Worm (Caenorhabditis elegans) whole organism, late embryonic: ENCODE data around the gene clec-122.

Experiments
- C08G9.2 ChIP-seq: sonication (generic microtip); optimal IDR thresholded peaks from 2 replicates; lab custom pipeline; 2016; ENCODE audit warnings: mild to moderate bottlenecking, missing genetic modification characterization, moderate library complexity, missing compliant biosample characterization
- ceh-14 ChIP-seq: sonication (generic microtip); optimal IDR thresholded peaks from 2 replicates; lab custom pipeline; 2016; ENCODE audit warnings: missing genotype, missing genetic modification characterization, missing compliant biosample characterization
- ceh-22 ChIP-seq: sonication (generic microtip); optimal IDR thresholded peaks from 2 replicates; lab custom pipeline; 2017; ENCODE audit warnings: missing biosample characterization, missing genetic modification characterization
- ceh-24 ChIP-seq: sonication (generic microtip); optimal IDR thresholded peaks from 2 replicates; lab custom pipeline; 2016; ENCODE audit warnings: mild to moderate bottlenecking, missing genetic modification characterization, missing compliant biosample characterization
- ceh-30 ChIP-seq: fragments of 150-350 bp; optimal IDR thresholded peaks from 2 replicates; lab custom pipeline; 2014; ENCODE audit warnings: missing biosample characterization, missing genetic modification characterization
- ceh-48 ChIP-seq: sonication (generic microtip); optimal IDR thresholded peaks from 2 replicates; lab custom pipeline; 2016; ENCODE audit warnings: missing genetic modification characterization, inconsistent platforms, missing compliant biosample characterization
- ceh-9 ChIP-seq: sonication (generic microtip); optimal IDR thresholded peaks from 2 replicates; lab custom pipeline; 2016; ENCODE audit warnings: mild to moderate bottlenecking, missing genetic modification characterization, inconsistent platforms, missing compliant biosample characterization
- elt-2 ChIP-seq: sonication (generic microtip); optimal IDR thresholded peaks from 2 replicates; lab custom pipeline; 2016; ENCODE audit warnings: missing genetic modification reagents, missing genetic modification characterization, missing compliant biosample characterization
- fkh-10 ChIP-seq: fragments of 150-350 bp; optimal IDR thresholded peaks from 2 replicates; lab custom pipeline; 2014; ENCODE audit warnings: missing biosample characterization, missing genetic modification reagents, missing genetic modification characterization
- gmeb-2 ChIP-seq: sonication (generic microtip); optimal IDR thresholded peaks from 2 replicates; lab custom pipeline; 2016; ENCODE audit warnings: missing genetic modification characterization, inconsistent platforms, missing compliant biosample characterization
- hlh-15 ChIP-seq: sonication (generic microtip); optimal IDR thresholded peaks from 2 replicates; lab custom pipeline; 2016; ENCODE audit warnings: missing genetic modification characterization, missing compliant biosample characterization
- hlh-6 ChIP-seq: sonication (generic microtip); optimal IDR thresholded peaks from 2 replicates; lab custom pipeline; 2016; ENCODE audit warnings: missing genotype, missing genetic modification characterization, missing compliant biosample characterization
- nhr-11 ChIP-seq: fragments of 150-350 bp; optimal IDR thresholded peaks from 2 replicates; lab custom pipeline; 2014; ENCODE audit warnings: missing biosample characterization, missing genetic modification characterization
- nhr-232 ChIP-seq: sonication (generic microtip); optimal IDR thresholded peaks from 2 replicates; lab custom pipeline; 2016; ENCODE audit warnings: missing genetic modification characterization, missing compliant biosample characterization
- npax-4 ChIP-seq: sonication (generic microtip); optimal IDR thresholded peaks from 2 replicates; lab custom pipeline; 2016; ENCODE audit warnings: missing genetic modification characterization, missing compliant biosample characterization
- pag-3 ChIP-seq: sonication (generic microtip); optimal IDR thresholded peaks from 2 replicates; lab custom pipeline; 2016; ENCODE audit warnings: missing compliant biosample characterization, missing genetic modification characterization, borderline replicate concordance
- pat-9 ChIP-seq: fragments of 200-800 bp; sonication (Bioruptor generic); optimal IDR thresholded peaks from 2 replicates; lab custom pipeline; 2018; ENCODE audit warnings: mild to moderate bottlenecking, missing genetic modification characterization, moderate library complexity, missing compliant biosample characterization
- pha-4 ChIP-seq: fragments of 150-350 bp; optimal IDR thresholded peaks from 2 replicates; lab custom pipeline; 2018; ENCODE audit warnings: missing biosample characterization, missing genetic modification reagents, missing genetic modification characterization
- pros-1 ChIP-seq: fragments of 150-350 bp; optimal IDR thresholded peaks from 2 replicates; lab custom pipeline; 2014; ENCODE audit warnings: missing biosample characterization, missing genetic modification reagents, missing genetic modification characterization
- ref-2 ChIP-seq: sonication (generic microtip); optimal IDR thresholded peaks from 2 replicates; lab custom pipeline; 2016; ENCODE audit warnings: missing genetic modification characterization, missing compliant biosample characterization
- rnt-1 ChIP-seq: sonication (generic microtip); optimal IDR thresholded peaks from 2 replicates; lab custom pipeline; 2016; ENCODE audit warnings: missing genetic modification characterization, missing compliant biosample characterization
- sox-2 ChIP-seq: fragments of 200-800 bp; sonication (Bioruptor generic); IDR thresholded peaks from 2 replicates; pipeline ENCODE4 v1.3.6; 2022; ENCODE audit warnings: missing genetic modification reagents, missing genetic modification characterization, missing compliant biosample characterization
- syd-9 ChIP-seq: sonication (generic microtip); optimal IDR thresholded peaks from 2 replicates; lab custom pipeline; 2016; ENCODE audit warnings: mild to moderate bottlenecking, missing genetic modification characterization, moderate library complexity, missing compliant biosample characterization
- tbx-7 ChIP-seq: sonication (generic microtip); optimal IDR thresholded peaks from 2 replicates; lab custom pipeline; 2016; ENCODE audit warnings: missing genotype, missing genetic modification characterization, missing compliant biosample characterization
- ttx-3 ChIP-seq: sonication (generic microtip); optimal IDR thresholded peaks from 2 replicates; lab custom pipeline; 2016; ENCODE audit warnings: missing genetic modification reagents, missing genetic modification characterization, missing compliant biosample characterization
- zip-5 ChIP-seq: sonication (generic microtip); optimal IDR thresholded peaks from 2 replicates; lab custom pipeline; 2016; ENCODE audit warnings: missing genetic modification characterization, missing compliant biosample characterization
- ztf-16 ChIP-seq: sonication (generic microtip); optimal IDR thresholded peaks from 2 replicates; lab custom pipeline; 2017; ENCODE audit warnings: missing genetic modification characterization, missing compliant biosample characterization

clec-122 gene

ce11 chrII:3062222-3062621 is 43.6 kb upstream of the clec-122 start:
- TF ChIP-seq elt-2 (tag; lab: Kevin White, UChicago), result peak; percentile 4
- no peak for TF ChIP-seq nhr-11
- TF ChIP-seq gmeb-2 (tag; lab: Kevin White, UChicago), result no peak
- TF ChIP-seq pha-4, result no peak
- no peak for TF ChIP-seq nhr-232 (tag; lab: Kevin White, UChicago)

- TF ChIP-seq pros-1 (tag; lab: Kevin White, UChicago) (no peak), ceh-30 (tag; lab: Kevin White, UChicago) (no peak), pag-3 (tag; lab: Kevin White, UChicago) (no peak), C08G9.2 (tag; lab: Kevin White, UChicago) (no peak), tbx-7 (tag; lab: Kevin White, UChicago) (no peak), rnt-1 (no peak), hlh-15 (tag; lab: Kevin White, UChicago) (no peak), ceh-24 (no peak), nhr-232 (tag; lab: Kevin White, UChicago) (no peak), ref-2 (tag; lab: Kevin White, UChicago) (no peak), ceh-9 (tag; lab: Kevin White, UChicago) (no peak)
These were observed 43.0 kb upstream of the clec-122 start for ce11 chrII:3062876-3063275.

- TF ChIP-seq ceh-48 (tag; lab: Kevin White, UChicago) (peak; percentile 62), nhr-232 (tag; lab: Kevin White, UChicago) (no peak)
- TF ChIP-seq, all 69 proteins: peak for 1
These were observed 42.5 kb upstream of the clec-122 start for ce11 chrII:3063366-3063765.

ce11 chrII:3063984-3064383 is 41.9 kb upstream of the clec-122 start:
- TF ChIP-seq syd-9 (tag; lab: Kevin White, UChicago), result no peak
- peak; percentile 52 for TF ChIP-seq ceh-48 (tag; lab: Kevin White, UChicago)

- TF ChIP-seq ceh-48 (tag; lab: Kevin White, UChicago), result peak; percentile 20
- TF ChIP-seq ztf-16, result no peak
- no peak for TF ChIP-seq fkh-10 (GFP tag; lab: Kevin White, UChicago)
These were observed 41.2 kb upstream of the clec-122 start for ce11 chrII:3064631-3065030.

- no peak for TF ChIP-seq ceh-22 (tag; lab: Kevin White, UChicago)
- no peak for TF ChIP-seq nhr-232 (tag; lab: Kevin White, UChicago)
- TF ChIP-seq sox-2 (GFP tag; lab: Robert Waterston, UW), result no peak
- no peak for TF ChIP-seq ceh-24
- no peak for TF ChIP-seq ceh-14
- no peak for TF ChIP-seq hlh-6 (tag; lab: Kevin White, UChicago)
- no peak for TF ChIP-seq ztf-16
These were observed 40.8 kb upstream of the clec-122 start for ce11 chrII:3065086-3065485.

ce11 chrII:3066401-3066800 is 39.5 kb upstream of the clec-122 start:
- TF ChIP-seq ceh-48 (tag; lab: Kevin White, UChicago), result peak; percentile 15
- TF ChIP-seq npax-4 (tag; lab: Kevin White, UChicago), result no peak
- TF ChIP-seq, all 69 proteins: peak for 1

- no peak for TF ChIP-seq zip-5 (tag; lab: Kevin White, UChicago)
- TF ChIP-seq ttx-3 (tag; lab: Kevin White, UChicago), result no peak
- TF ChIP-seq ceh-48 (tag; lab: Kevin White, UChicago), result peak; percentile 33
These were observed 38.4 kb upstream of the clec-122 start for ce11 chrII:3067447-3067846.

ce11 chrII:3067896-3068295 is 38.0 kb upstream of the clec-122 start:
- TF ChIP-seq pat-9, result no peak
- TF ChIP-seq, all 69 proteins: peak for 0
